Fruit fly (Drosophila melanogaster) whole organism, embryonic: Measurements from ENCODE around the gene CG4607.

Source experiments
- ATbp ChIP-seq: fragments of 200-800 bp; sonication (Bioruptor generic); optimal IDR thresholded peaks from 2 replicates; lab custom pipeline; 2017; ENCODE audit warnings: missing biosample characterization, mild to moderate bottlenecking, missing genetic modification characterization, missing genetic modification reagents
- Ada2b ChIP-seq: fragments of 200-800 bp; sonication (Bioruptor generic); IDR thresholded peaks from 2 replicates; pipeline ENCODE4 v1.3.6; 2022; ENCODE audit warnings: missing biosample characterization, missing genetic modification characterization
- CG10366 ChIP-seq: fragments of 200-800 bp; sonication (Bioruptor generic); IDR thresholded peaks from 2 replicates; pipeline ENCODE4 v1.3.6; 2022; ENCODE audit warnings: missing biosample characterization, missing genetic modification characterization
- CG10543 ChIP-seq: fragments of 200-800 bp; sonication (Bioruptor generic); optimal IDR thresholded peaks from 3 replicates; lab custom pipeline; 2017; ENCODE audit warnings: missing biosample characterization, mild to moderate bottlenecking, missing genetic modification characterization, moderate library complexity
- CG10654 ChIP-seq: fragments of 200-800 bp; sonication (Bioruptor generic); optimal IDR thresholded peaks from 2 replicates; lab custom pipeline; 2016; ENCODE audit warnings: missing biosample characterization, missing genetic modification characterization
- CG16779 ChIP-seq: fragments of 200-800 bp; sonication (Bioruptor generic); IDR thresholded peaks from 2 replicates; pipeline ENCODE4 v1.3.6; 2022; ENCODE audit warnings: missing biosample characterization, missing genetic modification characterization
- CG17829 ChIP-seq: fragments of 200-800 bp; optimal IDR thresholded peaks from 2 replicates; lab custom pipeline; 2019; ENCODE audit warnings: missing biosample characterization, mild to moderate bottlenecking, missing genetic modification characterization, moderate library complexity
- CG2116 ChIP-seq: fragments of 200-800 bp; sonication (Bioruptor generic); optimal IDR thresholded peaks from 3 replicates; lab custom pipeline; 2018; ENCODE audit warnings: missing biosample characterization, mild to moderate bottlenecking, missing genetic modification characterization
- CG31388 ChIP-seq: fragments of 200-800 bp; sonication (Bioruptor generic); optimal IDR thresholded peaks from 2 replicates; lab custom pipeline; 2016; ENCODE audit warnings: missing biosample characterization, missing genetic modification characterization
- CG33213 ChIP-seq: fragments of 200-800 bp; sonication (Bioruptor generic); optimal IDR thresholded peaks from 3 replicates; lab custom pipeline; 2016; ENCODE audit warnings: missing biosample characterization, missing genetic modification characterization
- CG3407 ChIP-seq: fragments of 200-800 bp; sonication (Bioruptor generic); optimal IDR thresholded peaks from 2 replicates; lab custom pipeline; 2018; ENCODE audit warnings: missing biosample characterization, mild to moderate bottlenecking, missing genetic modification characterization
- CG3995 ChIP-seq: fragments of 200-800 bp; sonication (Bioruptor generic); optimal IDR thresholded peaks from 3 replicates; lab custom pipeline; 2016; ENCODE audit warnings: missing biosample characterization, missing genetic modification characterization
- CG6689 ChIP-seq: fragments of 200-800 bp; sonication (Bioruptor generic); IDR thresholded peaks from 2 replicates; pipeline ENCODE4 v1.3.6; 2022; ENCODE audit warnings: missing biosample characterization, missing genetic modification characterization
- CG6854 ChIP-seq: fragments of 200-800 bp; sonication (Bioruptor generic); optimal IDR thresholded peaks from 3 replicates; lab custom pipeline; 2017; ENCODE audit warnings: missing biosample characterization, mild to moderate bottlenecking, missing genetic modification characterization
- CG8290 ChIP-seq, 3 experiments: fragments of 200-800 bp; sonication (Bioruptor generic); optimal IDR thresholded peaks; 2 replicates each; lab custom pipeline; 2016 to 2019; ENCODE audit warnings: missing biosample characterization in 3 of 3, missing genetic modification characterization in 3 of 3, mild to moderate bottlenecking in 2 of 3, moderate library complexity in 1 of 3
- CG8765 ChIP-seq: fragments of 200-800 bp; sonication (Bioruptor generic); IDR thresholded peaks from 2 replicates; pipeline ENCODE4 v1.3.6; 2022; ENCODE audit warnings: missing biosample characterization, missing genetic modification characterization
- CG9609 ChIP-seq: fragments of 200-800 bp; sonication (Bioruptor generic); optimal IDR thresholded peaks from 3 replicates; lab custom pipeline; 2016; ENCODE audit warnings: missing biosample characterization, missing genetic modification characterization
- Dref ChIP-seq: fragments of 200-800 bp; sonication (Bioruptor generic); IDR thresholded peaks from 2 replicates; pipeline ENCODE4 v1.3.6; 2022; ENCODE audit warnings: missing biosample characterization, missing genetic modification characterization
- H2.0 ChIP-seq: fragments of 200-800 bp; sonication (Bioruptor generic); IDR thresholded peaks from 2 replicates; pipeline ENCODE4 v1.3.6; 2022; ENCODE audit warnings: missing biosample characterization, missing genetic modification characterization
- Hr3 ChIP-seq: fragments of 200-800 bp; sonication (Bioruptor generic); optimal IDR thresholded peaks from 3 replicates; lab custom pipeline; 2016; ENCODE audit warnings: missing biosample characterization, missing genetic modification characterization
- Hsf ChIP-seq: fragments of 200-800 bp; sonication (Bioruptor generic); optimal IDR thresholded peaks from 3 replicates; lab custom pipeline; 2016; ENCODE audit warnings: missing biosample characterization, missing genetic modification characterization
- NC2β ChIP-seq: fragments of 200-800 bp; sonication (Bioruptor generic); optimal IDR thresholded peaks from 2 replicates; lab custom pipeline; 2016; ENCODE audit warnings: missing biosample characterization, missing genetic modification characterization
- Neu2 ChIP-seq: fragments of 200-800 bp; sonication (Bioruptor generic); optimal IDR thresholded peaks from 3 replicates; lab custom pipeline; 2016; ENCODE audit warnings: missing biosample characterization, missing genetic modification characterization, borderline replicate concordance
- Nf-YA ChIP-seq: fragments of 200-800 bp; sonication (Bioruptor generic); IDR thresholded peaks from 2 replicates; pipeline ENCODE4 v1.3.6; 2022; ENCODE audit warnings: missing biosample characterization, missing genetic modification characterization
- Nf-YC ChIP-seq: fragments of 200-800 bp; optimal IDR thresholded peaks from 3 replicates; lab custom pipeline; 2019; ENCODE audit warnings: missing biosample characterization, mild to moderate bottlenecking, missing genetic modification characterization, moderate library complexity
- Ravus ChIP-seq: fragments of 200-800 bp; sonication (Bioruptor generic); IDR thresholded peaks from 2 replicates; pipeline ENCODE4 v1.3.6; 2022; ENCODE audit warnings: missing biosample characterization, missing genetic modification characterization
- Sin3A ChIP-seq: fragments of >200 bp; optimal IDR thresholded peaks from 2 replicates; lab custom pipeline; 2018
- cad ChIP-seq: fragments of >200 bp; optimal IDR thresholded peaks from 2 replicates; lab custom pipeline; 2017; ENCODE audit warnings: missing biosample characterization, missing genetic modification characterization
- cas ChIP-seq: fragments of 200-800 bp; sonication (Bioruptor generic); IDR thresholded peaks from 2 replicates; pipeline ENCODE4 v1.3.6; 2022; ENCODE audit warnings: missing biosample characterization, missing genetic modification characterization
- chif ChIP-seq, 2 experiments: fragments of 200-800 bp; sonication (Bioruptor generic); optimal IDR thresholded peaks; 3 replicates each; lab custom pipeline; 2016; ENCODE audit warnings: missing biosample characterization in 2 of 2, missing genetic modification characterization in 2 of 2
- cwo ChIP-seq: fragments of 200-800 bp; sonication (Bioruptor generic); optimal IDR thresholded peaks from 3 replicates; lab custom pipeline; 2017; ENCODE audit warnings: missing biosample characterization, missing genetic modification characterization, mild to moderate bottlenecking, moderate library complexity, missing genetic modification reagents
- fd64A ChIP-seq: fragments of 200-800 bp; sonication (Bioruptor generic); optimal IDR thresholded peaks from 3 replicates; lab custom pipeline; 2018; ENCODE audit warnings: missing biosample characterization, mild to moderate bottlenecking, missing genetic modification characterization
- gcm ChIP-seq: fragments of 200-800 bp; sonication (Bioruptor generic); optimal IDR thresholded peaks from 2 replicates; lab custom pipeline; 2019; ENCODE audit warnings: missing biosample characterization, mild to moderate bottlenecking, missing genetic modification characterization, moderate library complexity
- gsb-n ChIP-seq: fragments of 200-800 bp; sonication (Bioruptor generic); optimal IDR thresholded peaks from 3 replicates; lab custom pipeline; 2018; ENCODE audit warnings: missing biosample characterization, mild to moderate bottlenecking, missing genetic modification characterization
- kay ChIP-seq: fragments of 200-800 bp; sonication (Bioruptor generic); optimal IDR thresholded peaks from 2 replicates; lab custom pipeline; 2016; ENCODE audit warnings: missing biosample characterization, missing genetic modification characterization
- ken ChIP-seq: fragments of 200-800 bp; sonication (Bioruptor generic); IDR thresholded peaks from 3 replicates; pipeline ENCODE4 v1.3.6; 2022; ENCODE audit warnings: missing biosample characterization, missing genetic modification characterization
- odd ChIP-seq: fragments of 200-800 bp; sonication (Bioruptor generic); optimal IDR thresholded peaks from 2 replicates; lab custom pipeline; 2017; ENCODE audit warnings: missing biosample characterization, mild to moderate bottlenecking, missing genetic modification characterization
- otp ChIP-seq: fragments of 200-800 bp; sonication (Bioruptor generic); IDR thresholded peaks from 3 replicates; pipeline ENCODE4, ENCODE4 v1.3.6; 2022; ENCODE audit warnings: missing biosample characterization, missing genetic modification characterization
- prd ChIP-seq, 3 experiments: fragments of >200 bp in 2 of 3; fragments of 200-800 bp in 1 of 3; sonication (Bioruptor generic) in 1 of 3; optimal IDR thresholded peaks in 2 of 3; IDR thresholded peaks in 1 of 3; 2 replicates in 2 of 3; 3 replicates in 1 of 3; pipeline versions ENCODE4 v1.3.6 to Lab custom; 2017 to 2022; ENCODE audit warnings: missing biosample characterization in 1 of 3, missing genetic modification characterization in 1 of 3
- ro ChIP-seq: fragments of 200-800 bp; sonication (Bioruptor generic); IDR thresholded peaks from 2 replicates; pipeline ENCODE4 v1.3.6; 2022; ENCODE audit warnings: missing biosample characterization, missing genetic modification characterization
- sna ChIP-seq: fragments of 200-800 bp; sonication (Bioruptor generic); IDR thresholded peaks from 2 replicates; pipeline ENCODE4 v1.3.6; 2022; ENCODE audit warnings: missing biosample characterization, missing genetic modification characterization; ENCODE audit not compliant: partially characterized antibody
- tll ChIP-seq, 2 experiments: fragments of 200-800 bp in 1 of 2; fragments of >200 bp in 1 of 2; sonication (Bioruptor generic) in 1 of 2; optimal IDR thresholded peaks; 2 replicates each; lab custom pipeline; 2017 to 2019; ENCODE audit warnings: missing biosample characterization in 2 of 2, missing genetic modification characterization in 2 of 2, mild to moderate bottlenecking in 1 of 2, moderate library complexity in 1 of 2
- ttk ChIP-seq: fragments of 200-800 bp; sonication (Bioruptor generic); IDR thresholded peaks from 2 replicates; pipeline ENCODE4 v2.1.2; 2022; ENCODE audit warnings: missing biosample characterization, missing genetic modification characterization

CG4607 gene

dm6 chrX:7095292-7095911 is 26.2 kb downstream of the CG4607 start (continued):
- no peak for TF ChIP-seq CG8290 (GFP tag; optimal IDR thresholded peaks at IDR 0.05; lab: Kevin White, UChicago)
- peak; percentile 14 to 93 for TF ChIP-seq CG8290 (tag; optimal IDR thresholded peaks at IDR 0.05; lab: Kevin White, UChicago)
- no peak for TF ChIP-seq tll (GFP tag; optimal IDR thresholded peaks at IDR 0.05; lab: Kevin White, UChicago)
- peak; percentile 77 for TF ChIP-seq ttk (GFP tag; lab: Robert Waterston, UW)
- peak; percentile 74 for TF ChIP-seq Hsf (GFP tag; lab: Kevin White, UChicago)
- TF ChIP-seq cad: no peak
- TF ChIP-seq gsb-n (tag; lab: Kevin White, UChicago): peak; percentile 51
- TF ChIP-seq cwo (GFP tag; lab: Kevin White, UChicago): peak; percentile 55
- peak; percentile 86 for TF ChIP-seq ken
- peak; percentile 71 for TF ChIP-seq gcm (GFP tag; lab: Kevin White, UChicago)
- TF ChIP-seq Nf-YC (tag; lab: Kevin White, UChicago): peak; percentile 67
- peak; percentile 36 for TF ChIP-seq CG6854 (GFP tag; lab: Kevin White, UChicago)
- TF ChIP-seq CG10654 (GFP tag; lab: Kevin White, UChicago): peak; percentile 61
- peak; percentile 27; the same call in 1 of the 2 replicates for TF ChIP-seq ro (GFP tag; lab: Robert Waterston, UW)
- peak; percentile 54; the same call in 1 of the 2 replicates for TF ChIP-seq CG16779
- no peak for TF ChIP-seq CG8765
- peak; percentile 72 for TF ChIP-seq CG17829 (tag; lab: Kevin White, UChicago)
- TF ChIP-seq CG10543 (GFP tag; lab: Kevin White, UChicago): peak; percentile 78
- TF ChIP-seq H2.0 (GFP tag; lab: Robert Waterston, UW): peak; percentile 83
- peak; percentile 83 for TF ChIP-seq Ada2b
- TF ChIP-seq kay (GFP tag; lab: Kevin White, UChicago): peak; percentile 18
- TF ChIP-seq Dref (GFP tag; lab: Robert Waterston, UW): no peak
- peak; percentile 70 for TF ChIP-seq CG10366 (GFP tag; lab: Robert Waterston, UW)
- peak; percentile 57; the same call in 1 of the 3 replicates for TF ChIP-seq otp (GFP tag; lab: Robert Waterston, UW)
- no peak for TF ChIP-seq prd (optimal IDR thresholded peaks at IDR 0.05; lab: Kevin White, UChicago)
- peak; percentile 83 for TF ChIP-seq prd (GFP tag; IDR thresholded peaks at IDR 0.05; lab: Robert Waterston, UW)
- TF ChIP-seq CG31388 (GFP tag; lab: Kevin White, UChicago): peak; percentile 29
- peak; percentile 67 for TF ChIP-seq odd
- no peak for TF ChIP-seq Sin3A (lab: Kevin White, UChicago)
- TF ChIP-seq CG3995 (GFP tag; lab: Kevin White, UChicago): peak; percentile 23
- peak; percentile 41 for TF ChIP-seq fd64A (GFP tag; lab: Kevin White, UChicago)
- TF ChIP-seq CG33213 (GFP tag; lab: Kevin White, UChicago): peak; percentile 58
- peak; percentile 62 for TF ChIP-seq CG3407 (GFP tag; lab: Kevin White, UChicago)
- TF ChIP-seq Neu2 (GFP tag; lab: Kevin White, UChicago): no peak
- 0 out of 2 replicates have a peak, but pooled peaks have one; percentile 31 for TF ChIP-seq cas
- peak; percentile 33 for TF ChIP-seq CG9609
- TF ChIP-seq chif (GFP tag; optimal IDR thresholded peaks at IDR 0.05; lab: Kevin White, UChicago): peak; percentile 71 to 80
- TF ChIP-seq NC2β: peak; percentile 55
- TF ChIP-seq Nf-YA (GFP tag; lab: Robert Waterston, UW): peak; percentile 45; the same call in 1 of the 2 replicates
- TF ChIP-seq CG6689 (GFP tag; lab: Robert Waterston, UW): peak; percentile 73
- peak; percentile 41 for TF ChIP-seq Ravus (GFP tag; lab: Robert Waterston, UW)
- peak; percentile 10 for TF ChIP-seq CG2116 (GFP tag; lab: Kevin White, UChicago)
- TF ChIP-seq sna (GFP tag; lab: Robert Waterston, UW): no peak
- peak; percentile 52 for TF ChIP-seq ATbp (GFP tag; lab: Kevin White, UChicago)
- peak; percentile 68 for TF ChIP-seq Hr3 (GFP tag; lab: Kevin White, UChicago)
